Worm (Caenorhabditis elegans): Measurements from ENCODE around the gene dpf-1.

The dpf-1 gene

ce11 chrV:15492518-15492917 is 21.4 kb downstream of the dpf-1 start, which contains the start of gene str-264:
str-264 (minus strand) TSS chrV:15492618.
- no peak for TF ChIP-seq sem-2 (GFP tag; optimal IDR thresholded peaks at IDR 0.05)
- no peak for TF ChIP-seq zip-8 (tag; optimal IDR thresholded peaks at IDR 0.05)
- no peak for TF ChIP-seq lin-13 (tag; optimal IDR thresholded peaks at IDR 0.05)
- TF ChIP-seq nhr-12 (tag; optimal IDR thresholded peaks at IDR 0.05), result no peak
- TF ChIP-seq blmp-1 (tag; optimal IDR thresholded peaks at IDR 0.05), result no peak
- no peak for TF ChIP-seq mls-2 (tag; optimal IDR thresholded peaks at IDR 0.05)
- TF ChIP-seq unc-120 (tag; optimal IDR thresholded peaks at IDR 0.05; ENCODE audit: poor library complexity, severe bottlenecking), result no peak
- TF ChIP-seq nhr-237 (tag; optimal IDR thresholded peaks at IDR 0.05), result no peak
- no peak for TF ChIP-seq mab-5 (tag; optimal IDR thresholded peaks at IDR 0.05)
- TF ChIP-seq nhr-76 (tag; optimal IDR thresholded peaks at IDR 0.05), result no peak
- no peak for TF ChIP-seq sptf-1 (tag; optimal IDR thresholded peaks at IDR 0.05)
- no peak for TF ChIP-seq unc-62 (GFP tag; optimal IDR thresholded peaks at IDR 0.05)
- TF ChIP-seq elt-1 (tag; optimal IDR thresholded peaks at IDR 0.05; ENCODE audit: borderline replicate concordance, insufficient read depth), result no peak
- TF ChIP-seq ces-1 (GFP tag; optimal IDR thresholded peaks at IDR 0.05), result no peak

ce11 chrV:15493680-15494079 is 22.6 kb downstream of the dpf-1 start, which contains the start of gene srh-218:
srh-218 (plus strand) TSS chrV:15493980.
- no peak for TF ChIP-seq nhr-12 (tag; optimal IDR thresholded peaks at IDR 0.05)
- TF ChIP-seq ham-2 (GFP tag; optimal IDR thresholded peaks at IDR 0.05), result no peak
- no peak for TF ChIP-seq ceh-39 (tag; optimal IDR thresholded peaks at IDR 0.05)
- no peak for TF ChIP-seq sem-2 (GFP tag; optimal IDR thresholded peaks at IDR 0.05)

- no peak for TF ChIP-seq nhr-28 (tag; optimal IDR thresholded peaks at IDR 0.05)
- TF ChIP-seq nhr-76 (tag; optimal IDR thresholded peaks at IDR 0.05), result no peak
- TF ChIP-seq pha-4 (tag; optimal IDR thresholded peaks at IDR 0.05), result no peak
- TF ChIP-seq zip-8 (tag; optimal IDR thresholded peaks at IDR 0.05), result no peak
- TF ChIP-seq sem-2 (GFP tag; optimal IDR thresholded peaks at IDR 0.05), result no peak
- TF ChIP-seq nhr-237 (tag; optimal IDR thresholded peaks at IDR 0.05), result no peak
- TF ChIP-seq sptf-1 (tag; optimal IDR thresholded peaks at IDR 0.05), result no peak
- TF ChIP-seq mep-1 (tag; optimal IDR thresholded peaks at IDR 0.05), result no peak
- TF ChIP-seq ceh-83 (GFP tag; optimal IDR thresholded peaks at IDR 0.05), result no peak
- no peak for TF ChIP-seq lin-13 (tag; optimal IDR thresholded peaks at IDR 0.05)
- TF ChIP-seq ztf-11 (tag; optimal IDR thresholded peaks at IDR 0.05), result no peak
- TF ChIP-seq unc-62 (GFP tag; optimal IDR thresholded peaks at IDR 0.05), result no peak
- no peak for TF ChIP-seq bed-3 (GFP tag; optimal IDR thresholded peaks at IDR 0.05)
- no peak for TF ChIP-seq unc-39 (tag; optimal IDR thresholded peaks at IDR 0.05)
- no peak for TF ChIP-seq nhr-12 (tag; optimal IDR thresholded peaks at IDR 0.05)
- no peak for TF ChIP-seq drap-1 (GFP tag; optimal IDR thresholded peaks at IDR 0.05)
- TF ChIP-seq flh-1 (GFP tag; optimal IDR thresholded peaks at IDR 0.05), result no peak
These were observed 24.0 kb downstream of the dpf-1 start, which contains the start of gene srh-219 for ce11 chrV:15495169-15495568. srh-219 (plus strand) TSS chrV:15495469.

ce11 chrV:15497731-15498130 is 26.6 kb downstream of the dpf-1 start:
- peak; percentile 17 for TF ChIP-seq cnd-1 (tag; optimal IDR thresholded peaks at IDR 0.05)
- peak; percentile 66 for TF ChIP-seq ham-2 (GFP tag; optimal IDR thresholded peaks at IDR 0.05)
- TF ChIP-seq pha-4 (tag; optimal IDR thresholded peaks at IDR 0.05), result peak; percentile 100
- no peak for TF ChIP-seq lsy-2 (tag; optimal IDR thresholded peaks at IDR 0.05)
- TF ChIP-seq drap-1 (GFP tag; optimal IDR thresholded peaks at IDR 0.05), result no peak
- peak; percentile 4 for TF ChIP-seq lin-13 (tag; optimal IDR thresholded peaks at IDR 0.05)

ce11 chrV:15498434-15498833 is 27.3 kb downstream of the dpf-1 start, which contains the start of gene C06B8.7:
C06B8.7 (plus strand) TSS chrV:15498734.
- TF ChIP-seq elt-3 (tag; optimal IDR thresholded peaks at IDR 0.05), result no peak
- TF ChIP-seq mab-5 (tag; optimal IDR thresholded peaks at IDR 0.05), result no peak
- TF ChIP-seq sem-2 (GFP tag; optimal IDR thresholded peaks at IDR 0.05), result no peak

ce11 chrV:15499099-15499498 is 28.0 kb downstream of the dpf-1 start:
- TF ChIP-seq unc-62 (GFP tag; optimal IDR thresholded peaks at IDR 0.05), result no peak
- no peak for TF ChIP-seq lin-32 (GFP tag; optimal IDR thresholded peaks at IDR 0.05)
- TF ChIP-seq mls-2 (tag; optimal IDR thresholded peaks at IDR 0.05), result no peak
- TF ChIP-seq bed-3 (GFP tag; optimal IDR thresholded peaks at IDR 0.05), result no peak
- no peak for TF ChIP-seq drap-1 (GFP tag; optimal IDR thresholded peaks at IDR 0.05)
- TF ChIP-seq ceh-83 (GFP tag; optimal IDR thresholded peaks at IDR 0.05), result no peak
- no peak for TF ChIP-seq elt-3 (tag; optimal IDR thresholded peaks at IDR 0.05)
- no peak for TF ChIP-seq cnd-1 (tag; optimal IDR thresholded peaks at IDR 0.05)
- TF ChIP-seq ham-2 (GFP tag; optimal IDR thresholded peaks at IDR 0.05), result no peak
- TF ChIP-seq mep-1 (tag; optimal IDR thresholded peaks at IDR 0.05), result no peak
- no peak for TF ChIP-seq ceh-43 (GFP tag; optimal IDR thresholded peaks at IDR 0.05)
- TF ChIP-seq unc-120 (tag; optimal IDR thresholded peaks at IDR 0.05; ENCODE audit: poor library complexity, severe bottlenecking), result no peak
- TF ChIP-seq flh-1 (GFP tag; optimal IDR thresholded peaks at IDR 0.05), result no peak
- no peak for TF ChIP-seq sem-2 (GFP tag; optimal IDR thresholded peaks at IDR 0.05)
- TF ChIP-seq nhr-2 (tag; optimal IDR thresholded peaks at IDR 0.05), result no peak
- no peak for TF ChIP-seq ztf-11 (tag; optimal IDR thresholded peaks at IDR 0.05)
- TF ChIP-seq nhr-237 (tag; optimal IDR thresholded peaks at IDR 0.05), result no peak
- no peak for TF ChIP-seq unc-39 (tag; optimal IDR thresholded peaks at IDR 0.05)
- no peak for TF ChIP-seq lsy-2 (tag; optimal IDR thresholded peaks at IDR 0.05)
